Worm (Caenorhabditis elegans) whole organism, mixed stage, embryonic: ENCODE data around the gene F02D8.4.

Source experiments
- elt-1 ChIP-seq: sonication (generic microtip); optimal IDR thresholded peaks from 2 replicates; lab custom pipeline; 2017; ENCODE audit warnings: missing genetic modification characterization, mild to moderate bottlenecking, missing compliant biosample characterization, antibody characterized with exemption, moderate library complexity, borderline replicate concordance; ENCODE audit not compliant: insufficient read depth
- lin-13 ChIP-seq: fragments of 150-350 bp; optimal IDR thresholded peaks from 2 replicates; lab custom pipeline; 2014; ENCODE audit warnings: missing biosample characterization, missing genetic modification characterization
- nhr-237 ChIP-seq: fragments of 150-350 bp; optimal IDR thresholded peaks from 2 replicates; lab custom pipeline; 2014; ENCODE audit warnings: missing biosample characterization, missing genetic modification characterization
- pha-4 ChIP-seq: fragments of 150-350 bp; optimal IDR thresholded peaks from 2 replicates; lab custom pipeline; 2018; ENCODE audit warnings: missing biosample characterization, missing genetic modification reagents, missing genetic modification characterization
- sem-2 ChIP-seq: fragments of 200-800 bp; sonication (Bioruptor generic); optimal IDR thresholded peaks from 2 replicates; lab custom pipeline; 2018; ENCODE audit warnings: mild to moderate bottlenecking, missing genetic modification characterization, missing compliant biosample characterization
- snpc-4 ChIP-seq: fragments of 150-350 bp; optimal IDR thresholded peaks from 2 replicates; lab custom pipeline; 2014; ENCODE audit warnings: missing biosample characterization, missing genetic modification characterization
- tbx-8 ChIP-seq: fragments of 200-800 bp; sonication (Bioruptor generic); optimal IDR thresholded peaks from 2 replicates; lab custom pipeline; 2018; ENCODE audit warnings: mild to moderate bottlenecking, missing genetic modification characterization, moderate library complexity, missing compliant biosample characterization
- ztf-11 ChIP-seq: fragments of 150-350 bp; optimal IDR thresholded peaks from 2 replicates; lab custom pipeline; 2014; ENCODE audit warnings: missing biosample characterization, missing genetic modification characterization

ce11 chrV:14978205-14978751 is 6.4 kb upstream of the F02D8.4 start, which contains the start of the genes grd-12 and F02D8.1:
- TF ChIP-seq sem-2 (GFP tag; lab: Kevin White, UChicago) (no peak), nhr-237 (tag; lab: Kevin White, UChicago) (no peak), tbx-8 (GFP tag; lab: Kevin White, UChicago) (no peak), elt-1 (tag; lab: Kevin White, UChicago) (no peak), ztf-11 (no peak), pha-4 (tag; lab: Kevin White, UChicago) (no peak), snpc-4 (tag; lab: Kevin White, UChicago) (no peak), lin-13 (tag; lab: Kevin White, UChicago) (no peak)
